Fruit fly (Drosophila melanogaster) whole organism, embryonic: ENCODE measurements around the gene CG31948.

ENCODE experiments used
- Atf-2 ChIP-seq: fragments of 200-800 bp; sonication (Bioruptor generic); optimal IDR thresholded peaks from 2 replicates; lab custom pipeline; 2016; ENCODE audit warnings: missing biosample characterization, missing genetic modification characterization
- B-H1 ChIP-seq: fragments of 200-800 bp; sonication (Bioruptor generic); IDR thresholded peaks from 3 replicates; pipeline ENCODE4 v1.3.6; 2022; ENCODE audit warnings: missing biosample characterization, missing genetic modification characterization
- CG11696 ChIP-seq: fragments of 200-800 bp; sonication (Bioruptor generic); IDR thresholded peaks from 2 replicates; pipeline ENCODE4 v1.3.6; 2022; ENCODE audit warnings: missing biosample characterization, missing genetic modification characterization
- CG11723 ChIP-seq: fragments of 200-800 bp; sonication (Bioruptor generic); optimal IDR thresholded peaks from 2 replicates; lab custom pipeline; 2017; ENCODE audit warnings: missing biosample characterization, mild to moderate bottlenecking, missing genetic modification characterization
- CG12104 ChIP-seq: fragments of 200-800 bp; sonication (Bioruptor generic); optimal IDR thresholded peaks from 3 replicates; lab custom pipeline; 2016; ENCODE audit warnings: missing biosample characterization, missing genetic modification characterization
- CG12155 ChIP-seq: fragments of 200-800 bp; sonication (Bioruptor generic); optimal IDR thresholded peaks from 3 replicates; lab custom pipeline; 2016; ENCODE audit warnings: missing biosample characterization, missing genetic modification characterization
- CG12299 ChIP-seq: fragments of 200-800 bp; sonication (Bioruptor generic); optimal IDR thresholded peaks from 2 replicates; lab custom pipeline; 2018; ENCODE audit warnings: missing biosample characterization, mild to moderate bottlenecking, missing genetic modification characterization
- CG15269 ChIP-seq: fragments of 200-800 bp; sonication (Bioruptor generic); optimal IDR thresholded peaks from 2 replicates; lab custom pipeline; 2018; ENCODE audit warnings: missing biosample characterization, mild to moderate bottlenecking, missing genetic modification characterization, moderate library complexity
- CG15696 ChIP-seq: fragments of 200-800 bp; sonication (Bioruptor generic); optimal IDR thresholded peaks from 2 replicates; lab custom pipeline; 2019; ENCODE audit warnings: missing biosample characterization, mild to moderate bottlenecking, missing genetic modification characterization, moderate library complexity
- CG16779 ChIP-seq: fragments of 200-800 bp; sonication (Bioruptor generic); IDR thresholded peaks from 2 replicates; pipeline ENCODE4 v1.3.6; 2022; ENCODE audit warnings: missing biosample characterization, missing genetic modification characterization
- CG16815 ChIP-seq: fragments of 200-800 bp; sonication (Bioruptor generic); optimal IDR thresholded peaks from 3 replicates; lab custom pipeline; 2017; ENCODE audit warnings: missing biosample characterization, mild to moderate bottlenecking, missing genetic modification characterization
- CG17186 ChIP-seq: fragments of 200-800 bp; sonication (Bioruptor generic); optimal IDR thresholded peaks from 3 replicates; lab custom pipeline; 2017; ENCODE audit warnings: missing biosample characterization, missing genetic modification reagents, missing genetic modification characterization
- CG17612 ChIP-seq: fragments of 200-800 bp; sonication (Bioruptor generic); IDR thresholded peaks from 2 replicates; pipeline ENCODE4 v1.3.6; 2022; ENCODE audit warnings: missing biosample characterization, missing genetic modification characterization
- CG17802 ChIP-seq: fragments of 200-800 bp; sonication (Bioruptor generic); optimal IDR thresholded peaks from 2 replicates; lab custom pipeline; 2018; ENCODE audit warnings: missing biosample characterization, mild to moderate bottlenecking, missing genetic modification characterization, moderate library complexity
- CG2199 ChIP-seq: fragments of 200-800 bp; sonication (Bioruptor generic); IDR thresholded peaks from 3 replicates; pipeline ENCODE4 v1.3.6; 2022; ENCODE audit warnings: missing biosample characterization, missing genetic modification characterization
- CG4617 ChIP-seq: fragments of 200-800 bp; sonication (Bioruptor generic); optimal IDR thresholded peaks from 3 replicates; lab custom pipeline; 2016; ENCODE audit warnings: missing biosample characterization, missing genetic modification characterization, borderline replicate concordance
- CG4707 ChIP-seq: fragments of 200-800 bp; sonication (Bioruptor generic); optimal IDR thresholded peaks from 2 replicates; lab custom pipeline; 2018; ENCODE audit warnings: missing biosample characterization, mild to moderate bottlenecking, missing genetic modification characterization, moderate library complexity
- CG5245 ChIP-seq: fragments of 200-800 bp; sonication (Bioruptor generic); optimal IDR thresholded peaks from 3 replicates; lab custom pipeline; 2016; ENCODE audit warnings: missing biosample characterization, missing genetic modification characterization
- CG6272 ChIP-seq: fragments of 200-800 bp; sonication (Bioruptor generic); IDR thresholded peaks from 2 replicates; pipeline ENCODE4 v1.3.6; 2022; ENCODE audit warnings: missing biosample characterization, missing genetic modification characterization
- CG7271 ChIP-seq: fragments of 200-800 bp; sonication (Bioruptor generic); optimal IDR thresholded peaks from 2 replicates; lab custom pipeline; 2018; ENCODE audit warnings: missing biosample characterization, mild to moderate bottlenecking, missing genetic modification characterization, moderate library complexity
- CG7556 ChIP-seq: fragments of 200-800 bp; sonication (Bioruptor generic); optimal IDR thresholded peaks from 2 replicates; lab custom pipeline; 2017; ENCODE audit warnings: missing biosample characterization, mild to moderate bottlenecking, missing genetic modification characterization
- CG9215 ChIP-seq: fragments of 200-800 bp; sonication (Bioruptor generic); IDR thresholded peaks from 2 replicates; pipeline ENCODE4 v1.3.6; 2022; ENCODE audit warnings: missing biosample characterization, missing genetic modification characterization
- Chrac-16 ChIP-seq: fragments of 200-800 bp; sonication (Bioruptor generic); optimal IDR thresholded peaks from 3 replicates; lab custom pipeline; 2016; ENCODE audit warnings: missing biosample characterization, missing genetic modification characterization
- E2f1 ChIP-seq: fragments of 200-800 bp; sonication (Bioruptor generic); IDR thresholded peaks from 2 replicates; pipeline ENCODE4 v1.3.6; 2022; ENCODE audit warnings: missing biosample characterization, missing genetic modification characterization
- H2.0 ChIP-seq: fragments of 200-800 bp; sonication (Bioruptor generic); IDR thresholded peaks from 2 replicates; pipeline ENCODE4 v1.3.6; 2022; ENCODE audit warnings: missing biosample characterization, missing genetic modification characterization
- HLH54F ChIP-seq: fragments of 200-800 bp; sonication (Bioruptor generic); optimal IDR thresholded peaks from 3 replicates; lab custom pipeline; 2016; ENCODE audit warnings: missing biosample characterization, missing genetic modification characterization
- Hr51 ChIP-seq, 2 experiments: fragments of 200-800 bp; sonication (Bioruptor generic); optimal IDR thresholded peaks; 2 replicates in 1 of 2; 3 replicates in 1 of 2; lab custom pipeline; 2016 to 2018; ENCODE audit warnings: missing biosample characterization in 2 of 2, missing genetic modification characterization in 2 of 2, mild to moderate bottlenecking in 1 of 2, moderate library complexity in 1 of 2
- Meics ChIP-seq: fragments of 200-800 bp; sonication (Bioruptor generic); optimal IDR thresholded peaks from 2 replicates; lab custom pipeline; 2017; ENCODE audit warnings: missing biosample characterization, mild to moderate bottlenecking, missing genetic modification characterization
- Nf-YB ChIP-seq: fragments of 200-800 bp; sonication (Bioruptor generic); optimal IDR thresholded peaks from 3 replicates; lab custom pipeline; 2019; ENCODE audit warnings: missing biosample characterization, mild to moderate bottlenecking, missing genetic modification characterization, moderate library complexity
- Rfx ChIP-seq: fragments of 200-800 bp; sonication (Bioruptor generic); IDR thresholded peaks from 2 replicates; pipeline ENCODE4 v1.3.6; 2022; ENCODE audit warnings: missing biosample characterization, missing genetic modification characterization
- Sox100B ChIP-seq: fragments of 200-800 bp; sonication (Bioruptor generic); optimal IDR thresholded peaks from 3 replicates; lab custom pipeline; 2018; ENCODE audit warnings: missing biosample characterization, mild to moderate bottlenecking, missing genetic modification characterization
- Ssrp ChIP-seq: fragments of 200-800 bp; sonication (Bioruptor generic); optimal IDR thresholded peaks from 2 replicates; lab custom pipeline; 2018; ENCODE audit warnings: missing biosample characterization, mild to moderate bottlenecking, missing genetic modification characterization, moderate library complexity
- Xrp1 ChIP-seq: fragments of 200-800 bp; sonication (Bioruptor generic); IDR thresholded peaks from 2 replicates; pipeline ENCODE4 v1.3.6; 2022; ENCODE audit warnings: missing biosample characterization, missing genetic modification characterization
- cato ChIP-seq: fragments of 200-800 bp; sonication (Bioruptor generic); optimal IDR thresholded peaks from 2 replicates; lab custom pipeline; 2016; ENCODE audit warnings: missing biosample characterization, missing genetic modification characterization, borderline replicate concordance
- dpn ChIP-seq, 2 experiments: fragments of 200-800 bp; sonication (Bioruptor generic); optimal IDR thresholded peaks; 3 replicates each; lab custom pipeline; 2016; ENCODE audit warnings: missing biosample characterization in 2 of 2, missing genetic modification characterization in 2 of 2
- esg ChIP-seq: fragments of 200-800 bp; sonication (Bioruptor generic); conservative IDR thresholded peaks from 2 replicates; pipeline ENCODE4 v1.3.6; 2022; ENCODE audit warnings: missing biosample characterization, missing genetic modification characterization
- gcm ChIP-seq: fragments of 200-800 bp; sonication (Bioruptor generic); optimal IDR thresholded peaks from 2 replicates; lab custom pipeline; 2019; ENCODE audit warnings: missing biosample characterization, mild to moderate bottlenecking, missing genetic modification characterization, moderate library complexity
- ind ChIP-seq: fragments of 200-800 bp; sonication (Bioruptor generic); optimal IDR thresholded peaks from 3 replicates; lab custom pipeline; 2016; ENCODE audit warnings: missing biosample characterization, missing genetic modification characterization
- jumu ChIP-seq: fragments of 200-800 bp; sonication (Bioruptor generic); optimal IDR thresholded peaks from 3 replicates; lab custom pipeline; 2016; ENCODE audit warnings: missing biosample characterization, missing genetic modification characterization
- lmd ChIP-seq: fragments of 200-800 bp; sonication (Bioruptor generic); IDR thresholded peaks from 2 replicates; pipeline ENCODE4 v1.3.6; 2022; ENCODE audit warnings: missing biosample characterization, missing genetic modification characterization
- maf-S ChIP-seq: fragments of 200-800 bp; sonication (Bioruptor generic); optimal IDR thresholded peaks from 2 replicates; lab custom pipeline; 2016; ENCODE audit warnings: missing biosample characterization, missing genetic modification characterization
- onecut ChIP-seq: fragments of 200-800 bp; sonication (Bioruptor generic); IDR thresholded peaks from 2 replicates; pipeline ENCODE4 v1.3.6; 2022; ENCODE audit warnings: missing biosample characterization, missing genetic modification characterization
- p53 ChIP-seq: fragments of 200-800 bp; sonication (Bioruptor generic); optimal IDR thresholded peaks from 2 replicates; lab custom pipeline; 2016; ENCODE audit warnings: missing biosample characterization, missing genetic modification characterization
- peb ChIP-seq: fragments of 200-800 bp; sonication (Bioruptor generic); IDR thresholded peaks from 2 replicates; pipeline ENCODE4 v1.3.6; 2022; ENCODE audit warnings: missing biosample characterization, missing genetic modification characterization
- pho ChIP-seq: fragments of 200-800 bp; sonication (Bioruptor generic); optimal IDR thresholded peaks from 2 replicates; lab custom pipeline; 2016; ENCODE audit warnings: missing biosample characterization, missing genetic modification characterization
- repo ChIP-seq: fragments of 200-800 bp; sonication (Bioruptor generic); optimal IDR thresholded peaks from 2 replicates; lab custom pipeline; 2016; ENCODE audit warnings: missing biosample characterization, missing genetic modification characterization
- sqz ChIP-seq: fragments of 200-800 bp; sonication (Bioruptor generic); optimal IDR thresholded peaks from 3 replicates; lab custom pipeline; 2018; ENCODE audit warnings: missing biosample characterization, mild to moderate bottlenecking, missing genetic modification characterization
- stc ChIP-seq: fragments of 200-800 bp; sonication (Bioruptor generic); IDR thresholded peaks from 2 replicates; pipeline ENCODE4 v1.3.6; 2022; ENCODE audit warnings: missing biosample characterization, missing genetic modification characterization
- unc-4 ChIP-seq: fragments of 200-800 bp; sonication (Bioruptor generic); IDR thresholded peaks from 2 replicates; pipeline ENCODE4 v1.3.6; 2022; ENCODE audit warnings: missing biosample characterization, missing genetic modification characterization; ENCODE audit not compliant: partially characterized antibody
- wdn ChIP-seq: fragments of 200-800 bp; sonication (Bioruptor generic); IDR thresholded peaks from 2 replicates; pipeline ENCODE4 v1.3.6; 2022; ENCODE audit warnings: missing biosample characterization, missing genetic modification characterization
- zen ChIP-seq: fragments of 200-800 bp; sonication (Bioruptor generic); optimal IDR thresholded peaks from 3 replicates; lab custom pipeline; 2018; ENCODE audit warnings: missing biosample characterization, mild to moderate bottlenecking, missing genetic modification characterization, moderate library complexity

CG31948 gene

dm6 chr2L:2420490-2420889 lies 4.0 kb upstream of the CG31948 start, which contains the start of gene CG9886 (continued):
- TF ChIP-seq unc-4 (GFP tag; lab: Robert Waterston, UW) (no peak), zen (tag; lab: Kevin White, UChicago) (peak; percentile 76), CG15696 (tag; lab: Kevin White, UChicago) (peak; percentile 78), pho (GFP tag; lab: Kevin White, UChicago) (no peak), stc (GFP tag; lab: Robert Waterston, UW) (0 out of 2 replicates have a peak, but pooled peaks have one; percentile 27), CG17612 (GFP tag; lab: Robert Waterston, UW) (no peak), CG7556 (GFP tag; lab: Kevin White, UChicago) (peak; percentile 57), sqz (GFP tag; lab: Kevin White, UChicago) (no peak), CG12299 (tag; lab: Kevin White, UChicago) (peak; percentile 52), Nf-YB (peak; percentile 49), Hr51 (GFP tag; optimal IDR thresholded peaks at IDR 0.05; lab: Kevin White, UChicago) (peak; percentile 3 to 78), CG2199 (no peak), CG7271 (peak; percentile 14), CG15269 (tag; lab: Kevin White, UChicago) (peak; percentile 71), CG16815 (GFP tag; lab: Kevin White, UChicago) (peak; percentile 20), CG12104 (peak; percentile 29), CG4707 (GFP tag; lab: Kevin White, UChicago) (no peak), ind (GFP tag; lab: Kevin White, UChicago) (peak; percentile 49), H2.0 (GFP tag; lab: Robert Waterston, UW) (peak; percentile 41; the same call in 1 of the 2 replicates), CG17186 (peak; percentile 6), esg (GFP tag; lab: Robert Waterston, UW) (peak; percentile 38; the same call in 1 of the 2 replicates), HLH54F (GFP tag; lab: Kevin White, UChicago) (no peak), wdn (GFP tag; lab: Robert Waterston, UW) (0 out of 2 replicates have a peak, but pooled peaks have one; percentile 27), lmd (peak; percentile 32; the same call in 1 of the 2 replicates), CG4617 (GFP tag; lab: Kevin White, UChicago) (peak; percentile 62), gcm (GFP tag; lab: Kevin White, UChicago) (peak; percentile 64), CG9215 (no peak), E2f1 (GFP tag; lab: Robert Waterston, UW) (peak; percentile 43), Chrac-16 (GFP tag; lab: Kevin White, UChicago) (peak; percentile 68), CG11723 (no peak), CG11696 (GFP tag; lab: Robert Waterston, UW) (peak; percentile 24; the same call in 1 of the 2 replicates), CG17802 (tag; lab: Kevin White, UChicago) (no peak), dpn (GFP tag; optimal IDR thresholded peaks at IDR 0.05; lab: Kevin White, UChicago) (peak; percentile 24 to 50), Ssrp (peak; percentile 67), jumu (GFP tag; lab: Kevin White, UChicago) (no peak), CG6272 (GFP tag; lab: Robert Waterston, UW) (no peak), maf-S (GFP tag; lab: Kevin White, UChicago) (no peak), CG12155 (GFP tag; lab: Kevin White, UChicago) (peak; percentile 56), repo (no peak), onecut (peak; percentile 33; the same call in 1 of the 2 replicates), CG16779 (no peak), Sox100B (peak; percentile 39), Rfx (GFP tag; lab: Robert Waterston, UW) (peak; percentile 61), cato (GFP tag; lab: Kevin White, UChicago) (no peak), Meics (GFP tag; lab: Kevin White, UChicago) (peak; percentile 68), p53 (no peak), Atf-2 (GFP tag; lab: Kevin White, UChicago) (no peak), Xrp1 (GFP tag; lab: Robert Waterston, UW) (peak; percentile 82), peb (GFP tag; lab: Robert Waterston, UW) (no peak), B-H1 (GFP tag; lab: Robert Waterston, UW) (peak; percentile 12; the same call in 1 of the 3 replicates), CG5245 (peak; percentile 26)
